Worm (Caenorhabditis elegans) whole organism, midembryonic: Measurements from ENCODE around the gene Y49F6C.8.

Experiments used
- T22C8.4 ChIP-seq: fragments of 200-800 bp; sonication (Bioruptor generic); IDR thresholded peaks from 2 replicates; pipeline ENCODE4 v1.3.6; 2022; ENCODE audit warnings: missing genetic modification characterization, missing compliant biosample characterization
- cog-1 ChIP-seq: sonication (generic microtip); optimal IDR thresholded peaks from 2 replicates; lab custom pipeline; 2016; ENCODE audit warnings: missing genetic modification characterization, missing compliant biosample characterization
- flt-1 ChIP-seq: fragments of 200-800 bp; sonication (Bioruptor generic); IDR thresholded peaks from 2 replicates; pipeline ENCODE4 v1.3.6; 2022; ENCODE audit warnings: missing genetic modification characterization, missing compliant biosample characterization
- klf-2 ChIP-seq: fragments of 200-800 bp; sonication (Bioruptor generic); conservative IDR thresholded peaks from 2 replicates; pipeline ENCODE4 v1.3.6; 2022; ENCODE audit warnings: missing genetic modification reagents, missing genetic modification characterization, missing compliant biosample characterization
- med-1 ChIP-seq: sonication (generic microtip); optimal IDR thresholded peaks from 2 replicates; lab custom pipeline; 2017; ENCODE audit warnings: missing genetic modification characterization, mild to moderate bottlenecking, missing compliant biosample characterization, antibody characterized with exemption, missing genetic modification reagents; ENCODE audit not compliant: insufficient read depth
- ref-1 ChIP-seq: fragments of 200-800 bp; sonication (Bioruptor generic); conservative IDR thresholded peaks from 2 replicates; pipeline ENCODE4 v1.3.6; 2022; ENCODE audit warnings: missing genetic modification reagents, missing genetic modification characterization, missing compliant biosample characterization
- tab-1 ChIP-seq: fragments of 200-800 bp; sonication (Bioruptor generic); IDR thresholded peaks from 2 replicates; pipeline ENCODE4 v1.3.6; 2022; ENCODE audit warnings: missing genetic modification characterization, missing compliant biosample characterization
- ztf-23 ChIP-seq: fragments of 200-800 bp; sonication (Bioruptor generic); IDR thresholded peaks from 2 replicates; pipeline ENCODE4 v1.3.6; 2022; ENCODE audit warnings: missing genetic modification reagents, missing genetic modification characterization, missing compliant biosample characterization
- ztf-29 ChIP-seq: fragments of 200-800 bp; sonication (Bioruptor generic); IDR thresholded peaks from 2 replicates; pipeline ENCODE4 v1.3.6; 2022; ENCODE audit warnings: missing genetic modification reagents, missing genetic modification characterization, missing compliant biosample characterization

Y49F6C.8 gene

ce11 chrII:3370061-3370460 is at the start of gene Y49F6C.8:
Gene Y49F6C.8, minus strand, starts transcription at chrII:3370111.
- no peak for TF ChIP-seq ztf-29 (GFP tag; lab: Robert Waterston, UW)
- TF ChIP-seq tab-1 (GFP tag; lab: Robert Waterston, UW) = no peak
- no peak for TF ChIP-seq cog-1 (tag; lab: Kevin White, UChicago)
- no peak for TF ChIP-seq T22C8.4 (GFP tag; lab: Robert Waterston, UW)
- no peak for TF ChIP-seq ztf-23 (GFP tag; lab: Robert Waterston, UW)
- TF ChIP-seq klf-2 (GFP tag; lab: Robert Waterston, UW) = no peak
- no peak for TF ChIP-seq med-1 (GFP tag; lab: Kevin White, UChicago)
- TF ChIP-seq ref-1 (GFP tag; lab: Robert Waterston, UW) = no peak

- no peak for TF ChIP-seq ztf-29 (GFP tag; lab: Robert Waterston, UW)
- no peak for TF ChIP-seq med-1 (GFP tag; lab: Kevin White, UChicago)
- TF ChIP-seq cog-1 (tag; lab: Kevin White, UChicago) = no peak
- TF ChIP-seq tab-1 (GFP tag; lab: Robert Waterston, UW) = no peak
- TF ChIP-seq ref-1 (GFP tag; lab: Robert Waterston, UW) = no peak
- no peak for TF ChIP-seq flt-1
- no peak for TF ChIP-seq T22C8.4 (GFP tag; lab: Robert Waterston, UW)
- TF ChIP-seq klf-2 (GFP tag; lab: Robert Waterston, UW) = no peak
- no peak for TF ChIP-seq ztf-23 (GFP tag; lab: Robert Waterston, UW)
Observed at ce11 chrII:3416528-3416927, 46.6 kb upstream of the Y49F6C.8 start, which contains the start of gene nep-6. Gene nep-6, plus strand, starts transcription at chrII:3416828.

DNA sequence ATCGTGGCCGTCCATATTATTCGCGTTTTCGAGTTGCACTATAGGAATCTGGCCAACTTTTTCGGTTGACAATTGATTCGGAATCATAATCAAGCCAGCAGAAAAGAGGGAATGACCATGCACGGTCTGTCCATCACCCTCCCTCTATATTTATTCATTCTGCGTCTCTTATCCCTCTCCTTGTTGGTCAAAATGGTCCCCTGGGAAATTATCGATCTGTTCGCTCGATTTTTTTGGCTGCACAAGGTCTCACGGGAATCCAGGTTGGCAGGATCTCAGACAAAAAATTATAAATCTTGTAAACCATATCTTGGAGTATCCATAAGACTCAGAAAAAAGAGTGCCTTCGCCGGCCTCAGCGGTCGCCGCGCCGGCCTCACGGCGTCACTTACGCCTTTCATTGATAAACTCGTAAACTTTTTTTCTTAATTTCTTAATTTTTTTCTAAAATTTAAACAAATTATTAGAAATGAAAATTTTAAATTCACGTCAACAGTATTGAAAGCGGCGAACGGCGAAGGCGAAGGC is 44.5 kb upstream of the Y49F6C.8 start, which contains the start of the genes F18A12.7 and F18A12.2:
Gene F18A12.7, minus strand, starts transcription at position 101 of the 528 bp plus-strand sequence.
Gene F18A12.2, plus strand, starts transcription at position 478 of the 528 bp plus-strand sequence.
- no peak for TF ChIP-seq klf-2 (GFP tag; lab: Robert Waterston, UW)
- no peak for TF ChIP-seq ztf-23 (GFP tag; lab: Robert Waterston, UW)
- no peak for TF ChIP-seq flt-1
- TF ChIP-seq T22C8.4 (GFP tag; lab: Robert Waterston, UW) = no peak
- no peak for TF ChIP-seq tab-1 (GFP tag; lab: Robert Waterston, UW)
- TF ChIP-seq ztf-29 (GFP tag; lab: Robert Waterston, UW) = no peak
- no peak for TF ChIP-seq ref-1 (GFP tag; lab: Robert Waterston, UW)
- no peak for TF ChIP-seq med-1 (GFP tag; lab: Kevin White, UChicago)
- no peak for TF ChIP-seq cog-1 (tag; lab: Kevin White, UChicago)

- TF ChIP-seq tab-1 (GFP tag; lab: Robert Waterston, UW) = no peak
- no peak for TF ChIP-seq med-1 (GFP tag; lab: Kevin White, UChicago)
- no peak for TF ChIP-seq klf-2 (GFP tag; lab: Robert Waterston, UW)
- TF ChIP-seq flt-1 = no peak
- no peak for TF ChIP-seq T22C8.4 (GFP tag; lab: Robert Waterston, UW)
- TF ChIP-seq ref-1 (GFP tag; lab: Robert Waterston, UW) = no peak
- TF ChIP-seq ztf-23 (GFP tag; lab: Robert Waterston, UW) = no peak
- no peak for TF ChIP-seq ztf-29 (GFP tag; lab: Robert Waterston, UW)
- no peak for TF ChIP-seq cog-1 (tag; lab: Kevin White, UChicago)
Observed at ce11 chrII:3403535-3403934, 33.6 kb upstream of the Y49F6C.8 start, which contains the start of gene nep-8. Gene nep-8, plus strand, starts transcription at chrII:3403835.

DNA sequence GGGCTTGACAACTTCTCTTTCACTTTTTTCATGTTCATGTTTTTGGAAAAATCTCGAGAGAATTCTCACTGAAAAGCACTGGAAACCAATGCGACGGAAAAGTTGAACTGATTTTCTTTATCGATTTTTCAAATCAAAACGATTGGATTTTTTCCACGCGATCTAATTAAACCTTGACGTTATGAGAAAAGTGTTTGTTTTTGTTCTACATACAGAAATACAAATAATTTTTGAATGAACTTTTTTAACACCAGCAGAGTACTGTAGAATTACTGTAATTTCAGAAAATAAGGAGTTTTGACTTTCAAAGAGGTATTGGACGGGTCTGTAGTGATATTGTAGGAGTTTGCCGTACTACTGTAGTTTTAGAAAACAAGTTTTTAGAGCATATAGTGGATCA is 32.9 kb upstream of the Y49F6C.8 start, which contains the start of gene nep-10:
Gene nep-10, minus strand, starts transcription at position 101 of the 400 bp plus-strand sequence.
- no peak for TF ChIP-seq ref-1 (GFP tag; lab: Robert Waterston, UW)
- no peak for TF ChIP-seq cog-1 (tag; lab: Kevin White, UChicago)
- no peak for TF ChIP-seq ztf-23 (GFP tag; lab: Robert Waterston, UW)
- TF ChIP-seq klf-2 (GFP tag; lab: Robert Waterston, UW) = no peak
- TF ChIP-seq flt-1 = no peak
- no peak for TF ChIP-seq T22C8.4 (GFP tag; lab: Robert Waterston, UW)
- TF ChIP-seq tab-1 (GFP tag; lab: Robert Waterston, UW) = no peak
- TF ChIP-seq med-1 (GFP tag; lab: Kevin White, UChicago) = no peak
- no peak for TF ChIP-seq ztf-29 (GFP tag; lab: Robert Waterston, UW)

- no peak for TF ChIP-seq T22C8.4 (GFP tag; lab: Robert Waterston, UW)
- TF ChIP-seq klf-2 (GFP tag; lab: Robert Waterston, UW) = no peak
- TF ChIP-seq ref-1 (GFP tag; lab: Robert Waterston, UW) = no peak
- TF ChIP-seq cog-1 (tag; lab: Kevin White, UChicago) = no peak
Observed at ce11 chrII:3399212-3399611, 29.3 kb upstream of the Y49F6C.8 start, which contains the start of gene nep-9. Gene nep-9, minus strand, starts transcription at chrII:3399312.

- TF ChIP-seq T22C8.4 (GFP tag; lab: Robert Waterston, UW) (no peak), klf-2 (GFP tag; lab: Robert Waterston, UW) (no peak), ztf-29 (GFP tag; lab: Robert Waterston, UW) (no peak), flt-1 (no peak), ref-1 (GFP tag; lab: Robert Waterston, UW) (no peak), cog-1 (tag; lab: Kevin White, UChicago) (no peak), tab-1 (GFP tag; lab: Robert Waterston, UW) (no peak), med-1 (GFP tag; lab: Kevin White, UChicago) (no peak), ztf-23 (GFP tag; lab: Robert Waterston, UW) (no peak)
Observed at ce11 chrII:3395484-3395883, 25.6 kb upstream of the Y49F6C.8 start, which contains the start of gene nep-20. Gene nep-20, minus strand, starts transcription at chrII:3395584.

DNA sequence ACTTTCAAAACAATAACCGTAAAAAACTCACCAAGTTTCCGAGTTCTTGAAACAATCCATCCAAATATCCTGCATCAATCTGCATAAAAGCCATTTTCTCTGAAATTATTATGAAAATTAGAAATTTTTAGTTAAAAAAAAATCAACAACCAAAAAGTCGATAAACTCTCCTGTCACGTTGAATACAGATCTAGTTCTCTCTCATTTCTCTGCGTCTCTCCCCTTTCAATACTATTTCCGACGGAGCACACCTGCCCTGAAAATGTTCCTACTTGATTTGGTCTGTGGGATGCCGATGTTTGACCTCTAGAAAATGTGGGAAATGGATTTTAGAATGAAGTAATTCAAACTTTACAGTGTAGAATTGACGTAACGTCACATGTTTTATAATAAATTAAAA is 17.6 kb upstream of the Y49F6C.8 start, which contains the start of gene T06D4.6:
Gene T06D4.6, minus strand, starts transcription at position 101 of the 400 bp plus-strand sequence.
- TF ChIP-seq flt-1 (no peak), ztf-23 (GFP tag; lab: Robert Waterston, UW) (no peak), ref-1 (GFP tag; lab: Robert Waterston, UW) (no peak), tab-1 (GFP tag; lab: Robert Waterston, UW) (no peak), klf-2 (GFP tag; lab: Robert Waterston, UW) (no peak), cog-1 (tag; lab: Kevin White, UChicago) (no peak), med-1 (GFP tag; lab: Kevin White, UChicago) (no peak), T22C8.4 (GFP tag; lab: Robert Waterston, UW) (no peak), ztf-29 (GFP tag; lab: Robert Waterston, UW) (no peak)
